Worm (Caenorhabditis elegans) whole organism, young adult: ENCODE data around the gene F28H7.3.

Experiments
- B0035.1 ChIP-seq: sonication (generic microtip); optimal IDR thresholded peaks from 2 replicates; lab custom pipeline; 2016; ENCODE audit warnings: missing genetic modification characterization, mild to moderate bottlenecking, missing compliant biosample characterization, missing genotype, missing genetic modification reagents
- F10E7.11 ChIP-seq: sonication (generic microtip); optimal IDR thresholded peaks from 2 replicates; lab custom pipeline; 2017; ENCODE audit warnings: mild to moderate bottlenecking, missing genetic modification characterization, moderate library complexity, missing compliant biosample characterization
- F23B12.7 ChIP-seq: sonication (generic microtip); optimal IDR thresholded peaks from 2 replicates; lab custom pipeline; 2017; ENCODE audit warnings: missing genetic modification characterization, mild to moderate bottlenecking, missing compliant biosample characterization, antibody characterized with exemption, moderate library complexity; ENCODE audit not compliant: insufficient read depth
- F52B5.7 ChIP-seq: sonication (generic microtip); optimal IDR thresholded peaks from 2 replicates; lab custom pipeline; 2016; ENCODE audit warnings: mild to moderate bottlenecking, missing genetic modification characterization, missing compliant biosample characterization
- F55B11.4 ChIP-seq: sonication (generic microtip); optimal IDR thresholded peaks from 2 replicates; lab custom pipeline; 2016; ENCODE audit warnings: missing compliant biosample characterization, missing genetic modification characterization, borderline replicate concordance; ENCODE audit not compliant: insufficient read depth
- F57A8.1 ChIP-seq: fragments of 200-800 bp; sonication (Bioruptor generic); optimal IDR thresholded peaks from 2 replicates; lab custom pipeline; 2018; ENCODE audit warnings: mild to moderate bottlenecking, missing genetic modification characterization, moderate library complexity, missing compliant biosample characterization
- K11D2.4 ChIP-seq: fragments of 200-800 bp; sonication (Bioruptor generic); IDR thresholded peaks from 2 replicates; pipeline ENCODE4 v1.3.6; 2022; ENCODE audit warnings: missing genetic modification reagents, missing genetic modification characterization, missing compliant biosample characterization
- Y53G8AR.9 ChIP-seq: fragments of 200-800 bp; sonication (Bioruptor generic); conservative IDR thresholded peaks from 2 replicates; pipeline ENCODE4 v1.3.6; 2022; ENCODE audit warnings: missing genetic modification reagents, missing genetic modification characterization, missing compliant biosample characterization
- Y67H2A.10 ChIP-seq: fragments of 200-800 bp; sonication (Bioruptor generic); conservative IDR thresholded peaks from 2 replicates; pipeline ENCODE4 v1.3.6; 2022; ENCODE audit warnings: missing genetic modification reagents, missing genetic modification characterization, missing compliant biosample characterization
- ZK185.1 ChIP-seq: sonication (generic microtip); optimal IDR thresholded peaks from 2 replicates; lab custom pipeline; 2016; ENCODE audit warnings: mild to moderate bottlenecking, missing genetic modification characterization, missing compliant biosample characterization; ENCODE audit not compliant: poor library complexity, severe bottlenecking
- atf-7 ChIP-seq: sonication (generic microtip); optimal IDR thresholded peaks from 2 replicates; lab custom pipeline; 2017; ENCODE audit warnings: mild to moderate bottlenecking, missing genetic modification characterization, missing compliant biosample characterization
- attf-5 ChIP-seq: fragments of 200-800 bp; sonication (Bioruptor generic); optimal IDR thresholded peaks from 2 replicates; lab custom pipeline; 2018; ENCODE audit warnings: mild to moderate bottlenecking, missing genetic modification characterization, missing compliant biosample characterization
- bed-2 ChIP-seq: fragments of 200-800 bp; sonication (Bioruptor generic); IDR thresholded peaks from 2 replicates; pipeline ENCODE4 v1.3.6; 2022; ENCODE audit warnings: missing genetic modification reagents, missing genetic modification characterization, missing compliant biosample characterization
- ceh-27 ChIP-seq: fragments of 200-800 bp; sonication (Bioruptor generic); optimal IDR thresholded peaks from 2 replicates; lab custom pipeline; 2018; ENCODE audit warnings: mild to moderate bottlenecking, missing genetic modification characterization, moderate library complexity, missing compliant biosample characterization
- ceh-79 ChIP-seq: sonication (generic microtip); optimal IDR thresholded peaks from 2 replicates; lab custom pipeline; 2017; ENCODE audit warnings: mild to moderate bottlenecking, missing genetic modification characterization, missing compliant biosample characterization
- chd-7 ChIP-seq: sonication (generic microtip); optimal IDR thresholded peaks from 2 replicates; lab custom pipeline; 2016; ENCODE audit warnings: mild to moderate bottlenecking, missing genetic modification characterization, moderate library complexity, missing compliant biosample characterization
- die-1 ChIP-seq: sonication (generic microtip); optimal IDR thresholded peaks from 2 replicates; lab custom pipeline; 2016; ENCODE audit warnings: missing genotype, mild to moderate bottlenecking, missing genetic modification characterization, missing compliant biosample characterization
- dpff-1 ChIP-seq: sonication (generic microtip); optimal IDR thresholded peaks from 2 replicates; lab custom pipeline; 2017; ENCODE audit warnings: mild to moderate bottlenecking, missing genetic modification characterization, missing compliant biosample characterization
- dpl-1 ChIP-seq: fragments of 150-350 bp; optimal IDR thresholded peaks from 2 replicates; lab custom pipeline; 2014; ENCODE audit warnings: missing biosample characterization, missing genetic modification reagents, missing genetic modification characterization
- egl-44 ChIP-seq: fragments of 200-800 bp; sonication (Bioruptor generic); IDR thresholded peaks from 2 replicates; pipeline ENCODE4 v1.3.6; 2022; ENCODE audit warnings: missing genetic modification reagents, missing genetic modification characterization, missing compliant biosample characterization
- gei-17 ChIP-seq: fragments of 200-800 bp; sonication (Bioruptor generic); optimal IDR thresholded peaks from 2 replicates; lab custom pipeline; 2018; ENCODE audit warnings: mild to moderate bottlenecking, missing genetic modification characterization, missing compliant biosample characterization
- hlh-26 ChIP-seq: fragments of 200-800 bp; sonication (Bioruptor generic); conservative IDR thresholded peaks from 2 replicates; pipeline ENCODE4 v1.3.6; 2022; ENCODE audit warnings: missing genetic modification reagents, missing genetic modification characterization, missing compliant biosample characterization
- let-607 ChIP-seq, 2 experiments: fragments of 200-800 bp in 1 of 2; sonication (Bioruptor generic) in 1 of 2; sonication (generic microtip) in 1 of 2; optimal IDR thresholded peaks; 2 replicates each; lab custom pipeline; 2016 to 2018; ENCODE audit warnings: mild to moderate bottlenecking in 2 of 2, missing compliant biosample characterization in 2 of 2, missing genetic modification characterization in 2 of 2, moderate library complexity in 2 of 2, missing genotype in 1 of 2
- lin-40 ChIP-seq: sonication (generic microtip); optimal IDR thresholded peaks from 2 replicates; lab custom pipeline; 2016; ENCODE audit warnings: missing genetic modification characterization, mild to moderate bottlenecking, missing compliant biosample characterization, missing genotype, missing genetic modification reagents
- madf-10 ChIP-seq: sonication (generic microtip); optimal IDR thresholded peaks from 2 replicates; lab custom pipeline; 2016; ENCODE audit warnings: mild to moderate bottlenecking, missing genetic modification characterization, missing compliant biosample characterization
- madf-8 ChIP-seq: fragments of 200-800 bp; sonication (Bioruptor generic); conservative IDR thresholded peaks from 2 replicates; pipeline ENCODE4 v1.3.6; 2022; ENCODE audit warnings: missing genetic modification reagents, missing genetic modification characterization, missing compliant biosample characterization
- mes-4 ChIP-seq: sonication (generic microtip); optimal IDR thresholded peaks from 2 replicates; lab custom pipeline; 2016; ENCODE audit warnings: missing genotype, missing genetic modification characterization, missing compliant biosample characterization
- nfyb-1 ChIP-seq: fragments of 200-800 bp; sonication (Bioruptor generic); IDR thresholded peaks from 2 replicates; pipeline ENCODE4 v1.3.6; 2022; ENCODE audit warnings: missing genetic modification reagents, missing genetic modification characterization, missing compliant biosample characterization
- nhr-90 ChIP-seq: sonication (generic microtip); optimal IDR thresholded peaks from 2 replicates; lab custom pipeline; 2016; ENCODE audit warnings: missing genotype, mild to moderate bottlenecking, missing genetic modification characterization, missing compliant biosample characterization
- rcor-1 ChIP-seq: fragments of 200-800 bp; sonication (Bioruptor generic); IDR thresholded peaks from 2 replicates; pipeline ENCODE4 v1.3.6; 2022; ENCODE audit warnings: missing genetic modification reagents, missing genetic modification characterization, missing compliant biosample characterization
- rec-8 ChIP-seq, 2 experiments: sonication (generic microtip); optimal IDR thresholded peaks; 2 replicates each; lab custom pipeline; 2016; ENCODE audit warnings: mild to moderate bottlenecking in 2 of 2, missing genetic modification characterization in 2 of 2, missing genetic modification reagents in 2 of 2, missing genotype in 2 of 2, missing biosample characterization in 1 of 2, missing compliant biosample characterization in 1 of 2, moderate library complexity in 1 of 2
- somi-1 ChIP-seq: fragments of 200-800 bp; sonication (Bioruptor generic); optimal IDR thresholded peaks from 2 replicates; lab custom pipeline; 2018; ENCODE audit warnings: mild to moderate bottlenecking, missing genetic modification characterization, missing compliant biosample characterization
- tbp1 ChIP-seq: fragments of 200-800 bp; sonication (Bioruptor generic); optimal IDR thresholded peaks from 2 replicates; lab custom pipeline; 2018; ENCODE audit warnings: mild to moderate bottlenecking, missing genetic modification characterization, missing compliant biosample characterization
- xnd-1 ChIP-seq: sonication (generic microtip); optimal IDR thresholded peaks from 2 replicates; lab custom pipeline; 2016; ENCODE audit warnings: missing genotype, missing genetic modification reagents, missing genetic modification characterization, missing compliant biosample characterization
- ztf-22 ChIP-seq: fragments of 200-800 bp; sonication (Bioruptor generic); optimal IDR thresholded peaks from 2 replicates; lab custom pipeline; 2018; ENCODE audit warnings: mild to moderate bottlenecking, missing genetic modification characterization, moderate library complexity, missing compliant biosample characterization
- ztf-26 ChIP-seq: sonication (generic microtip); optimal IDR thresholded peaks from 2 replicates; lab custom pipeline; 2017; ENCODE audit warnings: missing genetic modification characterization, missing compliant biosample characterization
- ztf-6 ChIP-seq: fragments of 200-800 bp; sonication (Bioruptor generic); IDR thresholded peaks from 2 replicates; pipeline ENCODE4 v1.3.6; 2022; ENCODE audit warnings: missing genetic modification reagents, missing genetic modification characterization, missing compliant biosample characterization

The F28H7.3 gene

DNA sequence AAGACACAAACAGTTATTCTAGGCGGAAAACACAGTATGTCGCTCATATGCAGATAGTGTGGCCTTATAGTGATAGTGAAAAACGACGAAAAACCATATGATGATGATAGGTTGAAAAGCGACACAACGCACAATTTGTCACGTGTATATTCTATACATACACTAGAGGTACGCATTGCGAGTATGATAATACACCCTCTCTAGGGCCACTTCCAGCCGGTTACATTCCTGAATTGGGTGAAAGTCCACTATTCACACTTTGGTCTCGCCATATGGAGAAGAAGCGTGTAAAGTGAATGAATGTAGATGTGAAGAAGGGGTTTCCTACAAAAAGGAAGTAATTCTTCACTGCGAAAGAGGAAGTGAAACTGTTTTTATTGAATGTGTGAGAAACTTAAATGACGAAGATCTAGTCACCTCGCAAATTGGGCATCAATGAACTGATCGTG, 21.1 kb downstream of the F28H7.3 start (continued):
- no peak for TF ChIP-seq dpff-1 (tag; lab: Kevin White, UChicago)
- no peak for TF ChIP-seq F55B11.4 (tag; lab: Kevin White, UChicago)
- TF ChIP-seq F10E7.11 (tag; lab: Kevin White, UChicago) = no peak
- TF ChIP-seq mes-4 (tag; lab: Kevin White, UChicago) = no peak
- TF ChIP-seq rcor-1 (GFP tag; lab: Robert Waterston, UW) = no peak
- TF ChIP-seq madf-10 = no peak
- no peak for TF ChIP-seq nfyb-1 (GFP tag; lab: Robert Waterston, UW)
- TF ChIP-seq attf-5 (GFP tag; lab: Kevin White, UChicago) = no peak
- TF ChIP-seq gei-17 = no peak
- TF ChIP-seq hlh-26 (GFP tag; lab: Robert Waterston, UW) = no peak
- no peak for TF ChIP-seq rec-8 (tag; optimal IDR thresholded peaks at IDR 0.05; lab: Kevin White, UChicago)
- no peak for TF ChIP-seq B0035.1 (tag; lab: Kevin White, UChicago)
- TF ChIP-seq tbp1 = peak; percentile 5
- TF ChIP-seq ceh-27 = no peak
- TF ChIP-seq Y53G8AR.9 (GFP tag; lab: Robert Waterston, UW) = no peak
- peak; percentile 17 for TF ChIP-seq ztf-26 (tag; lab: Kevin White, UChicago)
- no peak for TF ChIP-seq F23B12.7 (tag; lab: Kevin White, UChicago)
- TF ChIP-seq let-607 (tag; optimal IDR thresholded peaks at IDR 0.05; lab: Kevin White, UChicago) = no peak
- no peak for TF ChIP-seq egl-44
- TF ChIP-seq atf-7 = peak; percentile 51
- TF ChIP-seq dpl-1 (GFP tag; lab: Kevin White, UChicago) = no peak
- no peak for TF ChIP-seq Y67H2A.10
- no peak for TF ChIP-seq madf-8
- no peak for TF ChIP-seq ztf-6
- peak; percentile 18 for TF ChIP-seq lin-40 (tag; lab: Kevin White, UChicago)
- no peak for TF ChIP-seq ceh-79 (tag; lab: Kevin White, UChicago)

DNA sequence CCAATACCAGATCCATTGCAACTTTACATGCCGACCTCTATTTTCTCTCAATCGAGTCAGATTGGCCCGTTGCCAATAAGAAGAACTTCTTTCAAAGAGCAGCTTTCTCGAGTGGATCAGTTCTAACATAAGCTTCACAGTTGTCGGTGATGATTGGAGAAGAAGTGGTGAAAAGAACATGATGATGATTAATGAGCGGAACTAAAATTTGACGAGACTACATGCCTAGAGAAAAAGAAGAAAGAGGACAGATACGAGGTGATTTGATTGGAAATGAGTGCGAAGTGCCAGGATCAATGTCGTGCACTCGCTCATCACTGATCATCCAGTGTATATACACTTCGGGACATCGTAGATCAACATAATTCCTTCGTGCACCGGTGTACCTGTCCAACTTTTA, 22.9 kb downstream of the F28H7.3 start:
- no peak for TF ChIP-seq ztf-22 (GFP tag; lab: Kevin White, UChicago)
- no peak for TF ChIP-seq ZK185.1 (tag; lab: Kevin White, UChicago)
- TF ChIP-seq die-1 (tag; lab: Kevin White, UChicago) = no peak
- no peak for TF ChIP-seq chd-7
- no peak for TF ChIP-seq rcor-1 (GFP tag; lab: Robert Waterston, UW)
- no peak for TF ChIP-seq Y67H2A.10
- no peak for TF ChIP-seq F52B5.7
- peak; percentile 26 for TF ChIP-seq somi-1 (GFP tag; lab: Kevin White, UChicago)
- TF ChIP-seq lin-40 (tag; lab: Kevin White, UChicago) = no peak
- TF ChIP-seq K11D2.4 (GFP tag; lab: Robert Waterston, UW) = 0 out of 2 replicates have a peak, but pooled peaks have one; percentile 24
- TF ChIP-seq xnd-1 (tag; lab: Kevin White, UChicago) = no peak
- no peak for TF ChIP-seq bed-2 (GFP tag; lab: Robert Waterston, UW)
- TF ChIP-seq F57A8.1 (GFP tag; lab: Kevin White, UChicago) = no peak
- TF ChIP-seq nhr-90 (tag; lab: Kevin White, UChicago) = no peak
- TF ChIP-seq Y53G8AR.9 (GFP tag; lab: Robert Waterston, UW) = 0 out of 2 replicates have a peak, but pooled peaks have one; percentile 19
- TF ChIP-seq, all 124 proteins: peak for 3
